Fruit fly (Drosophila melanogaster): ENCODE data around the gene CG32121.

DNA sequence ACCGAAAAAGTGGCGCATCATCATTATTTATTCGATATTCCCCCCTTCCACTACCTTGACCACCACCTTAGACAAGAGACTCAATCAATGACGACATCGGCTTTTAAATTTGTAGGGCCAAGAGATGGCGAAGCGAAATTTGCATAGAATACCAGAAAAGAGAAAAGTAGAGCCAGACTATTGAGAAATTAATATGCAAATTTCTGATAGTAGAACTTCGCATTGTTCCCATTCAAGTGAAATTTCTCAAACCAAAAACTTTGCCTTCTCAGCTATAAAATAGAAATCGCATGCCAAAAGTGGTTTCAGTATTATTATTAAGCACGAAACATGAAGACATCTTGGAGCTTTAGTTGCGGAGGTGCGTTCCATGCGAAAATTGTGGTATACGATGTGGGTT is 44.5 kb downstream of the CG32121 start, which contains the start of gene CG14111:
- TF ChIP-seq lola (GFP tag; optimal IDR thresholded peaks at IDR 0.05) (no peak), Vsx2 (GFP tag; optimal IDR thresholded peaks at IDR 0.05; ENCODE audit: partially characterized antibody) (no peak), usp (GFP tag; optimal IDR thresholded peaks at IDR 0.05) (no peak), br (GFP tag; optimal IDR thresholded peaks at IDR 0.05) (no peak), Dfd (GFP tag; optimal IDR thresholded peaks at IDR 0.05) (no peak), psq (GFP tag; optimal IDR thresholded peaks at IDR 0.05) (no peak), fru (GFP tag; optimal IDR thresholded peaks at IDR 0.05) (no peak), sage (GFP tag; optimal IDR thresholded peaks at IDR 0.05) (no peak)
